Worm (Caenorhabditis elegans) whole organism, young adult: ENCODE data around the gene txt-8.

ENCODE experiments used
- Y67H2A.10 ChIP-seq: fragments of 200-800 bp; sonication (Bioruptor generic); conservative IDR thresholded peaks from 2 replicates; pipeline ENCODE4 v1.3.6; 2022; ENCODE audit warnings: missing genetic modification reagents, missing genetic modification characterization, missing compliant biosample characterization
- ama-1 ChIP-seq, 3 experiments: fragments of 150-350 bp in 1 of 3; sonication (generic microtip) in 2 of 3; optimal IDR thresholded peaks; 2 replicates each; lab custom pipeline; 2014 to 2018; ENCODE audit warnings: missing biosample characterization in 2 of 3, missing genetic modification characterization in 2 of 3, missing genetic modification reagents in 2 of 3
- aptf-3 ChIP-seq: fragments of 200-800 bp; sonication (Bioruptor generic); IDR thresholded peaks from 2 replicates; pipeline ENCODE4 v1.3.6; 2022; ENCODE audit warnings: missing genetic modification characterization, missing compliant biosample characterization
- atf-7 ChIP-seq: sonication (generic microtip); optimal IDR thresholded peaks from 2 replicates; lab custom pipeline; 2017; ENCODE audit warnings: mild to moderate bottlenecking, missing genetic modification characterization, missing compliant biosample characterization
- ceh-100 ChIP-seq: fragments of 200-800 bp; sonication (Bioruptor generic); IDR thresholded peaks from 2 replicates; pipeline ENCODE4 v1.3.6; 2022; ENCODE audit warnings: missing genetic modification reagents, missing genetic modification characterization, missing compliant biosample characterization
- ceh-27 ChIP-seq: fragments of 200-800 bp; sonication (Bioruptor generic); optimal IDR thresholded peaks from 2 replicates; lab custom pipeline; 2018; ENCODE audit warnings: mild to moderate bottlenecking, missing genetic modification characterization, moderate library complexity, missing compliant biosample characterization
- let-607 ChIP-seq, 2 experiments: fragments of 200-800 bp in 1 of 2; sonication (Bioruptor generic) in 1 of 2; sonication (generic microtip) in 1 of 2; optimal IDR thresholded peaks; 2 replicates each; lab custom pipeline; 2016 to 2018; ENCODE audit warnings: mild to moderate bottlenecking in 2 of 2, missing compliant biosample characterization in 2 of 2, missing genetic modification characterization in 2 of 2, moderate library complexity in 2 of 2, missing genotype in 1 of 2
- nhr-80 ChIP-seq: sonication (generic microtip); optimal IDR thresholded peaks from 2 replicates; lab custom pipeline; 2016; ENCODE audit warnings: missing genetic modification characterization, missing compliant biosample characterization
- snpc-4 ChIP-seq, 5 experiments: fragments of 150-350 bp in 1 of 5; sonication (generic microtip) in 4 of 5; optimal IDR thresholded peaks; 2 replicates each; lab custom pipeline; 2014 to 2018; ENCODE audit warnings: missing genetic modification characterization in 5 of 5, missing biosample characterization in 3 of 5, antibody characterized with exemption in 2 of 5, mild to moderate bottlenecking in 2 of 5, missing compliant biosample characterization in 2 of 5, missing genotype in 2 of 5, moderate library complexity in 2 of 5, missing genetic modification reagents in 1 of 5
- ztf-18 ChIP-seq: sonication (generic microtip); optimal IDR thresholded peaks from 2 replicates; lab custom pipeline; 2016; ENCODE audit warnings: missing genotype, mild to moderate bottlenecking, missing genetic modification characterization, missing compliant biosample characterization
- ztf-26 ChIP-seq: sonication (generic microtip); optimal IDR thresholded peaks from 2 replicates; lab custom pipeline; 2017; ENCODE audit warnings: missing genetic modification characterization, missing compliant biosample characterization

DNA sequence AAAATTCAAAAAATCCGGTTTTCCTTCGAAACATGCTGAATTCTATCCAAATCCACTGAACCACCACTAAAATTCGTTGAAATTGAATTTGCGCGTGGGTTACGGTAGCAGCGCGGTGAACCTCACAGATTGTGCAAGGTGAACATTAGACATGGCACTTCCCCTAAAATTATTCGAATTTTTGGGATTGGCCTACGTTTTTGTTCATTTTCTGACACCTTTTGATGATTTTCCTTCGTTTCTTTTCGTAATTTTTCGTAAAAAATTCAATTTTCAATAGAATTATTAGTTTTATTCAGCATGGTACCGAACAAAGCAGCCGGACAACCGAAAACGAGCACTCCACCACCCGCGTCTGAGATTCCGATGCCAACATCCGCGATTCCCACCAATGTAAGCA lies 23.9 kb downstream of the txt-8 start, which contains the start of gene ZK262.8:
- no peak for TF ChIP-seq ztf-18 (tag; lab: Kevin White, UChicago)
- no peak for TF ChIP-seq aptf-3 (GFP tag; lab: Robert Waterston, UW)
- TF ChIP-seq ceh-27 (GFP tag; lab: Kevin White, UChicago), result no peak
- TF ChIP-seq ama-1 (optimal IDR thresholded peaks at IDR 0.05; lab: Kevin White, UChicago), result no peak
- TF ChIP-seq ama-1 (GFP tag; optimal IDR thresholded peaks at IDR 0.05; lab: Kevin White, UChicago), result no peak
- TF ChIP-seq snpc-4 (GFP tag; optimal IDR thresholded peaks at IDR 0.05; lab: Kevin White, UChicago), result no peak
- no peak for TF ChIP-seq snpc-4 (tag; optimal IDR thresholded peaks at IDR 0.05; lab: Kevin White, UChicago)
- TF ChIP-seq ceh-100 (GFP tag; lab: Robert Waterston, UW), result no peak
- TF ChIP-seq let-607 (tag; optimal IDR thresholded peaks at IDR 0.05; lab: Kevin White, UChicago), result no peak
- no peak for TF ChIP-seq atf-7 (tag; lab: Kevin White, UChicago)
- TF ChIP-seq ztf-26 (tag; lab: Kevin White, UChicago), result no peak
- TF ChIP-seq Y67H2A.10 (GFP tag; lab: Robert Waterston, UW), result no peak
- TF ChIP-seq nhr-80 (tag; lab: Kevin White, UChicago), result no peak
